Fruit fly (Drosophila melanogaster) whole organism, embryonic: ENCODE data around the gene Ctl1.

ENCODE experiments used
- Awh ChIP-seq: fragments of 200-800 bp; sonication (Bioruptor generic); IDR thresholded peaks from 2 replicates; pipeline ENCODE4, ENCODE4 v1.3.6; 2022; ENCODE audit warnings: missing biosample characterization, missing genetic modification characterization
- CG10267 ChIP-seq: fragments of 200-800 bp; sonication (Bioruptor generic); optimal IDR thresholded peaks from 2 replicates; lab custom pipeline; 2018; ENCODE audit warnings: missing biosample characterization, mild to moderate bottlenecking, missing genetic modification characterization, moderate library complexity
- CG10431 ChIP-seq: fragments of 200-800 bp; sonication (Bioruptor generic); optimal IDR thresholded peaks from 3 replicates; lab custom pipeline; 2018; ENCODE audit warnings: missing biosample characterization, mild to moderate bottlenecking, missing genetic modification characterization
- CG11085 ChIP-seq: fragments of 200-800 bp; sonication (Bioruptor generic); IDR thresholded peaks from 2 replicates; pipeline ENCODE4 v1.3.6; 2022; ENCODE audit warnings: missing biosample characterization, missing genetic modification characterization
- CG12071 ChIP-seq: fragments of 200-800 bp; sonication (Bioruptor generic); optimal IDR thresholded peaks from 3 replicates; lab custom pipeline; 2018; ENCODE audit warnings: missing biosample characterization, mild to moderate bottlenecking, missing genetic modification characterization
- CG12219 ChIP-seq: fragments of 200-800 bp; sonication (Bioruptor generic); optimal IDR thresholded peaks from 3 replicates; lab custom pipeline; 2018; ENCODE audit warnings: missing biosample characterization, mild to moderate bottlenecking, missing genetic modification characterization
- CG13123 ChIP-seq: fragments of 200-800 bp; sonication (Bioruptor generic); optimal IDR thresholded peaks from 2 replicates; lab custom pipeline; 2016; ENCODE audit warnings: missing biosample characterization, missing genetic modification characterization
- CG13624 ChIP-seq: fragments of 200-800 bp; sonication (Bioruptor generic); optimal IDR thresholded peaks from 2 replicates; lab custom pipeline; 2016; ENCODE audit warnings: missing biosample characterization, missing genetic modification characterization
- CG15073 ChIP-seq: fragments of 200-800 bp; sonication (Bioruptor generic); optimal IDR thresholded peaks from 2 replicates; lab custom pipeline; 2016; ENCODE audit warnings: missing biosample characterization, missing genetic modification characterization
- CG15514 ChIP-seq: fragments of 200-800 bp; sonication (Bioruptor generic); optimal IDR thresholded peaks from 3 replicates; lab custom pipeline; 2017; ENCODE audit warnings: missing biosample characterization, missing genetic modification characterization, mild to moderate bottlenecking, moderate library complexity, missing genetic modification reagents
- CG15601 ChIP-seq: fragments of 200-800 bp; sonication (Bioruptor generic); optimal IDR thresholded peaks from 3 replicates; lab custom pipeline; 2019; ENCODE audit warnings: missing biosample characterization, mild to moderate bottlenecking, missing genetic modification characterization, moderate library complexity
- CG15696 ChIP-seq: fragments of 200-800 bp; sonication (Bioruptor generic); optimal IDR thresholded peaks from 2 replicates; lab custom pipeline; 2019; ENCODE audit warnings: missing biosample characterization, mild to moderate bottlenecking, missing genetic modification characterization, moderate library complexity
- CG17385 ChIP-seq: fragments of 200-800 bp; sonication (Bioruptor generic); optimal IDR thresholded peaks from 3 replicates; lab custom pipeline; 2018; ENCODE audit warnings: missing biosample characterization, mild to moderate bottlenecking, missing genetic modification characterization
- CG2116 ChIP-seq: fragments of 200-800 bp; sonication (Bioruptor generic); optimal IDR thresholded peaks from 3 replicates; lab custom pipeline; 2018; ENCODE audit warnings: missing biosample characterization, mild to moderate bottlenecking, missing genetic modification characterization
- CG2678 ChIP-seq: fragments of 200-800 bp; sonication (Bioruptor generic); optimal IDR thresholded peaks from 3 replicates; lab custom pipeline; 2019; ENCODE audit warnings: missing biosample characterization, mild to moderate bottlenecking, missing genetic modification characterization, moderate library complexity
- CG3281 ChIP-seq: fragments of 200-800 bp; sonication (Bioruptor generic); optimal IDR thresholded peaks from 3 replicates; lab custom pipeline; 2017; ENCODE audit warnings: missing biosample characterization, mild to moderate bottlenecking, missing genetic modification characterization
- CG34422 ChIP-seq: fragments of 200-800 bp; sonication (Bioruptor generic); IDR thresholded peaks from 3 replicates; pipeline ENCODE4 v1.3.6; 2022; ENCODE audit warnings: missing biosample characterization, missing genetic modification characterization
- CG4328 ChIP-seq: fragments of 200-800 bp; sonication (Bioruptor generic); optimal IDR thresholded peaks from 3 replicates; lab custom pipeline; 2017; ENCODE audit warnings: missing biosample characterization, missing genetic modification reagents, missing genetic modification characterization
- CG4730 ChIP-seq: fragments of 200-800 bp; sonication (Bioruptor generic); IDR thresholded peaks from 2 replicates; pipeline ENCODE4 v1.3.6; 2022; ENCODE audit warnings: missing biosample characterization, missing genetic modification characterization
- CG5953 ChIP-seq: fragments of 200-800 bp; sonication (Bioruptor generic); IDR thresholded peaks from 2 replicates; pipeline ENCODE4 v1.3.6; 2022; ENCODE audit warnings: missing biosample characterization, missing genetic modification characterization
- CG6765 ChIP-seq: fragments of 200-800 bp; sonication (Bioruptor generic); optimal IDR thresholded peaks from 3 replicates; lab custom pipeline; 2017; ENCODE audit warnings: missing biosample characterization, mild to moderate bottlenecking, missing genetic modification characterization
- CG7745 ChIP-seq: fragments of 200-800 bp; sonication (Bioruptor generic); optimal IDR thresholded peaks from 2 replicates; lab custom pipeline; 2018; ENCODE audit warnings: missing biosample characterization, mild to moderate bottlenecking, missing genetic modification characterization, moderate library complexity
- CG7839 ChIP-seq: fragments of 200-800 bp; sonication (Bioruptor generic); optimal IDR thresholded peaks from 3 replicates; lab custom pipeline; 2018; ENCODE audit warnings: missing biosample characterization, mild to moderate bottlenecking, missing genetic modification characterization, moderate library complexity
- CG7987 ChIP-seq: fragments of 200-800 bp; sonication (Bioruptor generic); optimal IDR thresholded peaks from 2 replicates; lab custom pipeline; 2018; ENCODE audit warnings: missing biosample characterization, mild to moderate bottlenecking, missing genetic modification characterization, moderate library complexity
- CG8765 ChIP-seq: fragments of 200-800 bp; sonication (Bioruptor generic); IDR thresholded peaks from 2 replicates; pipeline ENCODE4 v1.3.6; 2022; ENCODE audit warnings: missing biosample characterization, missing genetic modification characterization
- CG9609 ChIP-seq: fragments of 200-800 bp; sonication (Bioruptor generic); optimal IDR thresholded peaks from 3 replicates; lab custom pipeline; 2016; ENCODE audit warnings: missing biosample characterization, missing genetic modification characterization
- CHES-1-like ChIP-seq: fragments of 200-800 bp; sonication (Bioruptor generic); optimal IDR thresholded peaks from 2 replicates; lab custom pipeline; 2016; ENCODE audit warnings: missing biosample characterization, missing genetic modification characterization
- Chrac-16 ChIP-seq: fragments of 200-800 bp; sonication (Bioruptor generic); optimal IDR thresholded peaks from 3 replicates; lab custom pipeline; 2016; ENCODE audit warnings: missing biosample characterization, missing genetic modification characterization
- Dfd ChIP-seq, 2 experiments: fragments of >200 bp; optimal IDR thresholded peaks; 2 replicates each; lab custom pipeline; 2017; ENCODE audit warnings: missing biosample characterization in 2 of 2, missing genetic modification characterization in 2 of 2
- HHEX ChIP-seq: fragments of 200-800 bp; sonication (Bioruptor generic); optimal IDR thresholded peaks from 3 replicates; lab custom pipeline; 2017; ENCODE audit warnings: missing biosample characterization, mild to moderate bottlenecking, missing genetic modification characterization, missing genetic modification reagents
- Lhr ChIP-seq: fragments of 200-800 bp; sonication (Bioruptor generic); optimal IDR thresholded peaks from 3 replicates; lab custom pipeline; 2017; ENCODE audit warnings: mild to moderate bottlenecking, missing biosample characterization, missing genetic modification reagents, missing genetic modification characterization
- Meics ChIP-seq: fragments of 200-800 bp; sonication (Bioruptor generic); optimal IDR thresholded peaks from 2 replicates; lab custom pipeline; 2017; ENCODE audit warnings: missing biosample characterization, mild to moderate bottlenecking, missing genetic modification characterization
- NC2β ChIP-seq: fragments of 200-800 bp; sonication (Bioruptor generic); optimal IDR thresholded peaks from 2 replicates; lab custom pipeline; 2016; ENCODE audit warnings: missing biosample characterization, missing genetic modification characterization
- NfI ChIP-seq: fragments of 200-800 bp; sonication (Bioruptor generic); optimal IDR thresholded peaks from 3 replicates; lab custom pipeline; 2018; ENCODE audit warnings: missing biosample characterization, mild to moderate bottlenecking, missing genetic modification characterization, moderate library complexity
- Sin3A ChIP-seq: fragments of >200 bp; optimal IDR thresholded peaks from 2 replicates; lab custom pipeline; 2018
- Taf1 ChIP-seq: fragments of 200-800 bp; sonication (Bioruptor generic); IDR thresholded peaks from 2 replicates; pipeline ENCODE4 v1.3.6; 2022; ENCODE audit warnings: missing biosample characterization, missing genetic modification characterization
- bcd ChIP-seq: fragments of 200-800 bp; sonication (Bioruptor generic); optimal IDR thresholded peaks from 2 replicates; lab custom pipeline; 2017; ENCODE audit warnings: missing biosample characterization, mild to moderate bottlenecking, missing genetic modification characterization
- cas ChIP-seq: fragments of 200-800 bp; sonication (Bioruptor generic); IDR thresholded peaks from 2 replicates; pipeline ENCODE4 v1.3.6; 2022; ENCODE audit warnings: missing biosample characterization, missing genetic modification characterization
- chinmo ChIP-seq: fragments of 200-800 bp; sonication (Bioruptor generic); IDR thresholded peaks from 4 replicates; pipeline ENCODE4 v1.3.6; 2022; ENCODE audit warnings: missing biosample characterization, missing genetic modification characterization; ENCODE audit not compliant: partially characterized antibody
- dysf ChIP-seq: fragments of 200-800 bp; sonication (Bioruptor generic); IDR thresholded peaks from 3 replicates; pipeline ENCODE4 v1.3.6; 2022; ENCODE audit warnings: missing biosample characterization, missing genetic modification characterization
- lab ChIP-seq: fragments of 200-800 bp; sonication (Bioruptor generic); optimal IDR thresholded peaks from 3 replicates; lab custom pipeline; 2017; ENCODE audit warnings: missing biosample characterization, missing genetic modification characterization, mild to moderate bottlenecking, moderate library complexity, missing genetic modification reagents
- peb ChIP-seq: fragments of 200-800 bp; sonication (Bioruptor generic); IDR thresholded peaks from 2 replicates; pipeline ENCODE4 v1.3.6; 2022; ENCODE audit warnings: missing biosample characterization, missing genetic modification characterization
- prd ChIP-seq, 3 experiments: fragments of >200 bp in 2 of 3; fragments of 200-800 bp in 1 of 3; sonication (Bioruptor generic) in 1 of 3; optimal IDR thresholded peaks in 2 of 3; IDR thresholded peaks in 1 of 3; 2 replicates in 2 of 3; 3 replicates in 1 of 3; pipeline versions ENCODE4 v1.3.6 to Lab custom; 2017 to 2022; ENCODE audit warnings: missing biosample characterization in 1 of 3, missing genetic modification characterization in 1 of 3
- ranshi ChIP-seq: fragments of 200-800 bp; sonication (Bioruptor generic); IDR thresholded peaks from 2 replicates; pipeline ENCODE4 v1.3.6; 2022; ENCODE audit warnings: missing biosample characterization, missing genetic modification characterization
- run ChIP-seq: fragments of 200-800 bp; sonication (Bioruptor generic); optimal IDR thresholded peaks from 3 replicates; lab custom pipeline; 2018; ENCODE audit warnings: missing biosample characterization, mild to moderate bottlenecking, missing genetic modification characterization
- sc ChIP-seq, 3 experiments: fragments of >200 bp in 2 of 3; fragments of 200-800 bp in 1 of 3; sonication (Bioruptor generic) in 1 of 3; optimal IDR thresholded peaks; 2 replicates in 2 of 3; 3 replicates in 1 of 3; lab custom pipeline; 2017; ENCODE audit warnings: mild to moderate bottlenecking in 1 of 3, missing biosample characterization in 1 of 3, missing genetic modification characterization in 1 of 3, missing genetic modification reagents in 1 of 3
- sens ChIP-seq: fragments of 200-800 bp; sonication (Bioruptor generic); peaks from one replicate; lab custom pipeline; 2016; ENCODE audit warnings: missing biosample characterization, missing genetic modification characterization
- seq ChIP-seq: fragments of 200-800 bp; sonication (Bioruptor generic); IDR thresholded peaks from 2 replicates; pipeline ENCODE4 v1.3.6; 2022; ENCODE audit warnings: missing biosample characterization, missing genetic modification characterization
- sqz ChIP-seq: fragments of 200-800 bp; sonication (Bioruptor generic); optimal IDR thresholded peaks from 3 replicates; lab custom pipeline; 2018; ENCODE audit warnings: missing biosample characterization, mild to moderate bottlenecking, missing genetic modification characterization
- yki ChIP-seq: fragments of >200 bp; optimal IDR thresholded peaks from 3 replicates; lab custom pipeline; 2018

Ctl1 gene

DNA sequence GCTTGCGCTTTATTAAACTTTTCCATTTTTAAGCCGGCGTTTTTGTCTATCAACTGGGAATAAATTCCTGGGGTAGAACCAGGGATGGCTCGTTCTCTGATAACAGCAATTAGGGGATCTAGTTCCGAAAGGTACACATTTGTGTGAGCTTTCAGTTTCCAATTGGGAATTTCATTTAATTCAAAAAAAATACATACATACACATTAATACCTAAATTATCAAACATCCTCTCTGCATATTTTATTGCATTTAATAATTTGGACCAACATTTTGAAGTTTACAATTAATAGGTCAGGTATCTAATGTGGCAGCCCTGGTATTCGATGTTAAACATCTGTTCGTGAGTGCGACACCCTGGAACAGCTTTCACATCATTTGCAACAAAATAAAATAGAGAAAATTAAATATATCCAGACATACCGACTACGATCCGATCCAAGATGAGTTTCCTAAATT, 18.6 kb upstream of the Ctl1 start, which contains the start of the genes CG15011 and CG1309 (continued):
- TF ChIP-seq Lhr (GFP tag; lab: Kevin White, UChicago) (peak; percentile 31), CG17385 (GFP tag; lab: Kevin White, UChicago) (peak; percentile 63), lab (peak; percentile 87), Sin3A (lab: Kevin White, UChicago) (peak; percentile 71), CG13123 (GFP tag; lab: Kevin White, UChicago) (peak; percentile 82), Taf1 (GFP tag; lab: Robert Waterston, UW) (peak; percentile 66), ranshi (GFP tag; lab: Robert Waterston, UW) (peak; percentile 79; the same call in 1 of the 2 replicates), CG15601 (tag; lab: Kevin White, UChicago) (peak; percentile 80), CG8765 (GFP tag; lab: Robert Waterston, UW) (peak; percentile 43; the same call in 1 of the 2 replicates), Meics (GFP tag; lab: Kevin White, UChicago) (peak; percentile 77), yki (lab: Kevin White, UChicago) (no peak), CG5953 (GFP tag; lab: Robert Waterston, UW) (no peak), CG6765 (GFP tag; lab: Kevin White, UChicago) (peak; percentile 0), NfI (GFP tag; lab: Kevin White, UChicago) (peak; percentile 78), CG7839 (tag; lab: Kevin White, UChicago) (peak; percentile 85), sqz (peak; percentile 24), Awh (peak; percentile 47; the same call in 1 of the 2 replicates), CG7745 (no peak), prd (optimal IDR thresholded peaks at IDR 0.05; lab: Kevin White, UChicago) (no peak), prd (GFP tag; IDR thresholded peaks at IDR 0.05; lab: Robert Waterston, UW) (peak; percentile 88), CG34422 (GFP tag; lab: Robert Waterston, UW) (peak; percentile 82), CG15696 (tag; lab: Kevin White, UChicago) (peak; percentile 85), CG3281 (GFP tag; lab: Kevin White, UChicago) (peak; percentile 99), HHEX (GFP tag; lab: Kevin White, UChicago) (peak; percentile 52), CG7987 (GFP tag; lab: Kevin White, UChicago) (peak; percentile 45), CHES-1-like (GFP tag; lab: Kevin White, UChicago) (peak; percentile 88), CG12219 (GFP tag; lab: Kevin White, UChicago) (peak; percentile 50), CG11085 (no peak), CG2678 (tag; lab: Kevin White, UChicago) (peak; percentile 87), Dfd (GFP tag; optimal IDR thresholded peaks at IDR 0.05; lab: Kevin White, UChicago) (no peak), CG15073 (peak; percentile 26), CG4730 (GFP tag; lab: Robert Waterston, UW) (peak; percentile 43), sc (optimal IDR thresholded peaks at IDR 0.05; lab: Kevin White, UChicago) (no peak), sc (GFP tag; optimal IDR thresholded peaks at IDR 0.05; lab: Kevin White, UChicago) (peak; percentile 70), chinmo (GFP tag; lab: Robert Waterston, UW) (0 out of 4 replicates have a peak, but pooled peaks have one; percentile 32), CG15514 (GFP tag; lab: Kevin White, UChicago) (peak; percentile 100), CG10267 (tag; lab: Kevin White, UChicago) (peak; percentile 81), CG4328 (GFP tag; lab: Kevin White, UChicago) (peak; percentile 76), peb (GFP tag; lab: Robert Waterston, UW) (peak; percentile 63), bcd (GFP tag; lab: Kevin White, UChicago) (peak; percentile 80), CG12071 (GFP tag; lab: Kevin White, UChicago) (no peak), dysf (GFP tag; lab: Robert Waterston, UW) (peak; percentile 77), seq (GFP tag; lab: Robert Waterston, UW) (peak; percentile 67), CG9609 (GFP tag; lab: Kevin White, UChicago) (peak; percentile 82), CG2116 (GFP tag; lab: Kevin White, UChicago) (peak; percentile 76), CG10431 (GFP tag; lab: Kevin White, UChicago) (peak; percentile 16), Chrac-16 (GFP tag; lab: Kevin White, UChicago) (peak; percentile 85), sens (GFP tag; lab: Kevin White, UChicago) (peak; percentile 98), cas (GFP tag; lab: Robert Waterston, UW) (0 out of 2 replicates have a peak, but pooled peaks have one; percentile 31), CG13624 (peak; percentile 88), run (tag; lab: Kevin White, UChicago) (peak; percentile 39), NC2β (GFP tag; lab: Kevin White, UChicago) (peak; percentile 85)
